Worm (Caenorhabditis elegans) whole organism, L2 larva: ENCODE measurements around the gene C01G6.3.

Source experiments
- R02D3.7 ChIP-seq: fragments of 150-350 bp; optimal IDR thresholded peaks from 2 replicates; lab custom pipeline; 2014; ENCODE audit warnings: missing biosample characterization, missing genetic modification characterization
- Y55F3AM.14 ChIP-seq: fragments of 200-800 bp; sonication (Bioruptor generic); optimal IDR thresholded peaks from 2 replicates; lab custom pipeline; 2018; ENCODE audit warnings: mild to moderate bottlenecking, missing genetic modification characterization, missing compliant biosample characterization
- ZK546.5 ChIP-seq: sonication (generic microtip); optimal IDR thresholded peaks from 2 replicates; lab custom pipeline; 2017; ENCODE audit warnings: missing biosample characterization, missing genetic modification characterization
- aly-2 ChIP-seq: fragments of 150-350 bp; optimal IDR thresholded peaks from 2 replicates; lab custom pipeline; 2014; ENCODE audit warnings: missing biosample characterization, missing genetic modification characterization
- ama-1 ChIP-seq: fragments of 150-350 bp; optimal IDR thresholded peaks from 2 replicates; lab custom pipeline; 2018; ENCODE audit warnings: inconsistent platforms
- blmp-1 ChIP-seq: sonication (generic microtip); optimal IDR thresholded peaks from 2 replicates; lab custom pipeline; 2017; ENCODE audit warnings: missing genetic modification characterization, mild to moderate bottlenecking, missing compliant biosample characterization, antibody characterized with exemption, moderate library complexity; ENCODE audit not compliant: insufficient read depth
- ceh-16 ChIP-seq: fragments of 150-350 bp; optimal IDR thresholded peaks from 2 replicates; lab custom pipeline; 2014; ENCODE audit warnings: missing biosample characterization, missing genetic modification characterization
- ceh-82 ChIP-seq: fragments of 150-350 bp; optimal IDR thresholded peaks from 2 replicates; lab custom pipeline; 2014; ENCODE audit warnings: missing biosample characterization, missing genetic modification characterization
- crh-2 ChIP-seq: sonication (generic microtip); optimal IDR thresholded peaks from 2 replicates; lab custom pipeline; 2017; ENCODE audit warnings: missing biosample characterization, missing genetic modification characterization
- dmd-4 ChIP-seq: sonication (generic microtip); optimal IDR thresholded peaks from 2 replicates; lab custom pipeline; 2017; ENCODE audit warnings: missing biosample characterization, missing genetic modification characterization
- egl-27 ChIP-seq: sonication (generic microtip); optimal IDR thresholded peaks from 3 replicates; lab custom pipeline; 2017; ENCODE audit warnings: missing biosample characterization, missing genetic modification reagents, missing genetic modification characterization
- elt-3 ChIP-seq: sonication (generic microtip); optimal IDR thresholded peaks from 2 replicates; lab custom pipeline; 2017; ENCODE audit warnings: missing biosample characterization, missing genetic modification characterization
- fos-1 ChIP-seq: fragments of 150-350 bp; optimal IDR thresholded peaks from 2 replicates; lab custom pipeline; 2014; ENCODE audit warnings: missing biosample characterization, missing genetic modification characterization
- gmeb-1 ChIP-seq: fragments of 150-350 bp; optimal IDR thresholded peaks from 2 replicates; lab custom pipeline; 2014; ENCODE audit warnings: missing biosample characterization, missing genetic modification characterization
- lin-11 ChIP-seq: fragments of 150-350 bp; sonication (generic microtip); optimal IDR thresholded peaks from 2 replicates; lab custom pipeline; 2014; ENCODE audit warnings: missing biosample characterization, missing genetic modification characterization, inconsistent platforms, mixed read lengths
- lsy-2 ChIP-seq, 2 experiments: fragments of 150-350 bp in 1 of 2; sonication (generic microtip) in 1 of 2; optimal IDR thresholded peaks; 2 replicates each; lab custom pipeline; 2014 to 2017; ENCODE audit warnings: missing biosample characterization in 2 of 2, missing genetic modification characterization in 2 of 2
- mab-5 ChIP-seq: fragments of 150-350 bp; optimal IDR thresholded peaks from 2 replicates; lab custom pipeline; 2014; ENCODE audit warnings: missing biosample characterization, missing genetic modification characterization
- mbf-1 ChIP-seq: sonication (generic microtip); optimal IDR thresholded peaks from 2 replicates; lab custom pipeline; 2017; ENCODE audit warnings: missing biosample characterization, missing genetic modification characterization
- mdl-1 ChIP-seq, 2 experiments: fragments of 150-350 bp in 1 of 2; sonication (generic microtip) in 1 of 2; optimal IDR thresholded peaks; 2 replicates each; lab custom pipeline; 2017; ENCODE audit warnings: missing biosample characterization in 2 of 2, missing genetic modification characterization in 2 of 2
- nhr-12 ChIP-seq: fragments of 150-350 bp; optimal IDR thresholded peaks from 2 replicates; lab custom pipeline; 2014; ENCODE audit warnings: missing biosample characterization, missing genetic modification characterization
- nhr-129 ChIP-seq: fragments of 150-350 bp; optimal IDR thresholded peaks from 2 replicates; lab custom pipeline; 2014; ENCODE audit warnings: missing biosample characterization, missing genetic modification characterization
- nhr-21 ChIP-seq: fragments of 150-350 bp; optimal IDR thresholded peaks from 2 replicates; lab custom pipeline; 2014; ENCODE audit warnings: missing biosample characterization, missing genetic modification characterization
- nhr-23 ChIP-seq: fragments of 150-350 bp; optimal IDR thresholded peaks from 2 replicates; lab custom pipeline; 2014; ENCODE audit warnings: missing biosample characterization, missing genetic modification reagents, missing genetic modification characterization
- nhr-237 ChIP-seq: fragments of 150-350 bp; optimal IDR thresholded peaks from 2 replicates; lab custom pipeline; 2014; ENCODE audit warnings: missing biosample characterization, missing genetic modification characterization
- nhr-25 ChIP-seq: fragments of 150-350 bp; sonication (generic microtip); optimal IDR thresholded peaks from 3 replicates; lab custom pipeline; 2014; ENCODE audit warnings: missing biosample characterization, missing genetic modification characterization
- nhr-77 ChIP-seq: fragments of 150-350 bp; optimal IDR thresholded peaks from 2 replicates; lab custom pipeline; 2014; ENCODE audit warnings: missing biosample characterization, missing genetic modification characterization
- peb-1 ChIP-seq: fragments of 150-350 bp; optimal IDR thresholded peaks from 2 replicates; lab custom pipeline; 2014; ENCODE audit warnings: missing biosample characterization, missing genetic modification characterization
- skn-1 ChIP-seq: sonication (generic microtip); optimal IDR thresholded peaks from 2 replicates; lab custom pipeline; 2017; ENCODE audit warnings: missing biosample characterization, missing genetic modification characterization
- sma-3 ChIP-seq: sonication (generic microtip); optimal IDR thresholded peaks from 2 replicates; lab custom pipeline; 2016; ENCODE audit warnings: missing genetic modification reagents, missing genetic modification characterization, missing compliant biosample characterization
- sma-9 ChIP-seq, 2 experiments: fragments of 150-350 bp in 1 of 2; sonication (generic microtip) in 1 of 2; optimal IDR thresholded peaks; 2 replicates each; lab custom pipeline; 2014 to 2016; ENCODE audit warnings: missing genetic modification characterization in 2 of 2, mild to moderate bottlenecking in 1 of 2, missing biosample characterization in 1 of 2, missing compliant biosample characterization in 1 of 2, missing genetic modification reagents in 1 of 2, moderate library complexity in 1 of 2
- snpc-4 ChIP-seq: fragments of 150-350 bp; optimal IDR thresholded peaks from 2 replicates; lab custom pipeline; 2014; ENCODE audit warnings: missing biosample characterization, missing genetic modification characterization
- unc-39 ChIP-seq: fragments of 150-350 bp; optimal IDR thresholded peaks from 2 replicates; lab custom pipeline; 2014; ENCODE audit warnings: missing biosample characterization, missing genetic modification characterization
- unc-55 ChIP-seq: fragments of 150-350 bp; sonication (generic microtip); optimal IDR thresholded peaks from 3 replicates; lab custom pipeline; 2014; ENCODE audit warnings: missing biosample characterization, missing genetic modification reagents, missing genetic modification characterization
- unc-62 ChIP-seq: fragments of 150-350 bp; optimal IDR thresholded peaks from 2 replicates; lab custom pipeline; 2014; ENCODE audit warnings: missing biosample characterization, missing genetic modification reagents, missing genetic modification characterization
- zag-1 ChIP-seq: fragments of 150-350 bp; optimal IDR thresholded peaks from 2 replicates; lab custom pipeline; 2014; ENCODE audit warnings: missing biosample characterization, missing genetic modification characterization
- ztf-1 ChIP-seq: fragments of 200-800 bp; sonication (Bioruptor generic); conservative IDR thresholded peaks from 2 replicates; pipeline ENCODE4 v1.3.6; 2022; ENCODE audit warnings: missing genetic modification characterization, missing compliant biosample characterization
- ztf-11 ChIP-seq: sonication (generic microtip); optimal IDR thresholded peaks from 2 replicates; lab custom pipeline; 2017; ENCODE audit warnings: missing biosample characterization, missing genetic modification characterization

Gene C01G6.3

DNA sequence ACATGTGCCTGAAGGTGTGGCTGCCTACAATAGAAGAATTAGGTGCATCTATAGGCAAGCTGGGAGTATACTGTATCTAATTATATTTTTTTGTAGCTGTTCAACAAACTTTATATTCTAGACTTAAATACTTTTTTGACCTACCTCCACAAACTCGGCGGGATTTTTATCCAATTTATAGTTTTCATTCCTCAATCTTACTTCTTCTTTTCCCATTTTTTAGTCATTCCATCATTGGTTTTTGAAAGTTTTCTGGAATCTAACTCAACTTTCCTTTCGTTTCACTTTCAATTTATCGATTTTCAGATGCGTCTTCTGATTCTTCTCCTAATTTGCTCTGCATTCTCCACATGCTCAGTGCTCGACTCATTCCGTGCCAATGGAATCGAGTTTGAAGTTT is at the start of gene C01G6.3:
Gene C01G6.3, plus strand, starts transcription at position 301 of the 400 bp plus-strand sequence.
- no peak for TF ChIP-seq unc-39 (tag; lab: Kevin White, UChicago)
- no peak for TF ChIP-seq mdl-1 (tag; optimal IDR thresholded peaks at IDR 0.05; lab: Kevin White, UChicago)
- no peak for TF ChIP-seq ztf-1 (GFP tag; lab: Robert Waterston, UW)
- no peak for TF ChIP-seq ceh-82 (tag; lab: Kevin White, UChicago)
- no peak for TF ChIP-seq ztf-11 (tag; lab: Kevin White, UChicago)
- TF ChIP-seq skn-1 (tag; lab: Kevin White, UChicago), result no peak
- TF ChIP-seq unc-62, result no peak

- TF ChIP-seq snpc-4 (tag; lab: Kevin White, UChicago) (no peak), mbf-1 (tag; lab: Kevin White, UChicago) (no peak), nhr-12 (tag; lab: Kevin White, UChicago) (no peak), dmd-4 (no peak), fos-1 (no peak), unc-62 (no peak), sma-3 (GFP tag; lab: Kevin White, UChicago) (no peak), nhr-23 (tag; lab: Kevin White, UChicago) (no peak), zag-1 (tag; lab: Kevin White, UChicago) (no peak), nhr-25 (tag; lab: Kevin White, UChicago) (no peak), skn-1 (tag; lab: Kevin White, UChicago) (no peak), sma-9 (GFP tag; optimal IDR thresholded peaks at IDR 0.05; lab: Kevin White, UChicago) (no peak), sma-9 (tag; optimal IDR thresholded peaks at IDR 0.05; lab: Kevin White, UChicago) (no peak), lsy-2 (tag; optimal IDR thresholded peaks at IDR 0.05; lab: Kevin White, UChicago) (no peak), gmeb-1 (tag; lab: Kevin White, UChicago) (no peak), elt-3 (tag; lab: Kevin White, UChicago) (no peak), lin-11 (no peak), nhr-77 (no peak), unc-55 (no peak)
Observed at ce11 chrII:9222969-9223368, 46.7 kb upstream of the C01G6.3 start, which contains the start of gene ZK1067.3. TSS of gene ZK1067.3 (plus strand) at chrII:9223269.

DNA sequence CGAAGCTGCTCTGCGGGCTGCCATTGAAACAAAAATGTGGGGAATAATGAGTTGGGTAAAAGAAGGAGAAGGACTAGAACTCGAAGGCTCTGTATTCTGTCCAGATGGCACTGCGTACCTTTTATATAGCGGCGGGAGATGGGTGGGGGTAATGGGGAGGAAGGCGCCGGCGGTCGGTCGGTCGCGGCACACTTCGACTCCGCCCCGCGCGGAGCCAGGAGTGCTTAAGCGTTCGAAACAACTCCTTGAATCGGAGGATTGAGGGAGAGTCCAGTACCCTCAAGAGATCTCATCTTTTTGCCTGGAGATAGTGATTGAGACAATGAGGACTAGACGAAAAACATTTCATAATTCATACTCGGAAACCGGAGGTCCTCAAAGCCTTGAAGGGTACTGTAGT is 42.6 kb upstream of the C01G6.3 start, which contains the start of gene abu-14:
Gene abu-14, minus strand, starts transcription at position 81 of the 400 bp plus-strand sequence.
- TF ChIP-seq gmeb-1 (tag; lab: Kevin White, UChicago), result no peak
- no peak for TF ChIP-seq zag-1 (tag; lab: Kevin White, UChicago)
- TF ChIP-seq elt-3 (tag; lab: Kevin White, UChicago), result no peak
- no peak for TF ChIP-seq ama-1 (lab: Kevin White, UChicago)
- no peak for TF ChIP-seq egl-27 (tag; lab: Kevin White, UChicago)
- no peak for TF ChIP-seq unc-55
- no peak for TF ChIP-seq Y55F3AM.14
- TF ChIP-seq nhr-23 (tag; lab: Kevin White, UChicago), result no peak
- TF ChIP-seq nhr-21 (tag; lab: Kevin White, UChicago), result no peak
- TF ChIP-seq mab-5 (tag; lab: Kevin White, UChicago), result no peak
- no peak for TF ChIP-seq R02D3.7 (tag; lab: Kevin White, UChicago)
- TF ChIP-seq lsy-2 (tag; optimal IDR thresholded peaks at IDR 0.05; lab: Kevin White, UChicago), result no peak
- TF ChIP-seq ceh-16, result no peak
- no peak for TF ChIP-seq aly-2
- TF ChIP-seq crh-2, result no peak
- no peak for TF ChIP-seq fos-1
- TF ChIP-seq nhr-12 (tag; lab: Kevin White, UChicago), result no peak

- TF ChIP-seq crh-2 (peak; percentile 46), sma-9 (GFP tag; optimal IDR thresholded peaks at IDR 0.05; lab: Kevin White, UChicago) (peak; percentile 71), sma-9 (tag; optimal IDR thresholded peaks at IDR 0.05; lab: Kevin White, UChicago) (no peak), gmeb-1 (tag; lab: Kevin White, UChicago) (peak; percentile 45), R02D3.7 (tag; lab: Kevin White, UChicago) (no peak), peb-1 (no peak), fos-1 (peak; percentile 93), egl-27 (tag; lab: Kevin White, UChicago) (peak; percentile 24), skn-1 (tag; lab: Kevin White, UChicago) (peak; percentile 97)
Observed at ce11 chrII:9231240-9231639, 38.4 kb upstream of the C01G6.3 start, which contains the start of gene gst-13. TSS of gene gst-13 (plus strand) at chrII:9231457.

- TF ChIP-seq nhr-21 (tag; lab: Kevin White, UChicago) (peak; percentile 7), ZK546.5 (tag; lab: Kevin White, UChicago) (no peak), blmp-1 (tag; lab: Kevin White, UChicago) (peak; percentile 93), nhr-129 (no peak), nhr-12 (tag; lab: Kevin White, UChicago) (no peak), nhr-237 (tag; lab: Kevin White, UChicago) (no peak), egl-27 (tag; lab: Kevin White, UChicago) (no peak), unc-39 (tag; lab: Kevin White, UChicago) (no peak)
- TF ChIP-seq, all 48 proteins: peak for 2
Observed at ce11 chrII:9232493-9232892, 37.2 kb upstream of the C01G6.3 start.
